Worm (Caenorhabditis elegans) whole organism, L4 larva: ENCODE measurements around the gene C35B1.2.
"Not testable (repeated sequence)": the region's sequence is repeated elsewhere in the genome, so short reads cannot be mapped to it uniquely, and the experiment has no call there.

ENCODE experiments used
- F37D6.2 ChIP-seq: sonication (generic microtip); optimal IDR thresholded peaks from 2 replicates; lab custom pipeline; 2016; ENCODE audit warnings: mild to moderate bottlenecking, missing genetic modification characterization, missing compliant biosample characterization
- R02D3.7 ChIP-seq: fragments of 150-350 bp; sonication (generic microtip); optimal IDR thresholded peaks from 3 replicates; lab custom pipeline; 2014; ENCODE audit warnings: missing biosample characterization, missing genetic modification characterization
- Y48G9A.11 ChIP-seq: fragments of 200-800 bp; sonication (Bioruptor generic); IDR thresholded peaks from 2 replicates; pipeline ENCODE4 v1.3.6; 2022; ENCODE audit warnings: missing genetic modification reagents, missing genetic modification characterization, missing compliant biosample characterization
- Y75B8A.6 ChIP-seq: fragments of 200-800 bp; sonication (Bioruptor generic); IDR thresholded peaks from 2 replicates; pipeline ENCODE4 v1.3.6; 2022; ENCODE audit warnings: missing genetic modification reagents, missing genetic modification characterization, missing compliant biosample characterization
- ZK546.5 ChIP-seq, 2 experiments: sonication (generic microtip); optimal IDR thresholded peaks; 2 replicates each; lab custom pipeline; 2017; ENCODE audit warnings: missing biosample characterization in 2 of 2, missing genetic modification characterization in 2 of 2
- ceh-32 ChIP-seq: sonication (generic microtip); optimal IDR thresholded peaks from 2 replicates; lab custom pipeline; 2016; ENCODE audit warnings: mild to moderate bottlenecking, missing genetic modification characterization, missing compliant biosample characterization; ENCODE audit not compliant: poor library complexity
- ceh-44 ChIP-seq: fragments of 200-800 bp; sonication (Bioruptor generic); IDR thresholded peaks from 2 replicates; pipeline ENCODE4 v1.3.6; 2022; ENCODE audit warnings: missing genetic modification reagents, missing genetic modification characterization, missing compliant biosample characterization
- ctbp-1 ChIP-seq: fragments of 200-800 bp; sonication (Bioruptor generic); IDR thresholded peaks from 2 replicates; pipeline ENCODE4 v1.3.6; 2022; ENCODE audit warnings: missing genetic modification reagents, missing genetic modification characterization, missing compliant biosample characterization
- daf-12 ChIP-seq: fragments of 150-350 bp; optimal IDR thresholded peaks from 2 replicates; lab custom pipeline; 2014; ENCODE audit warnings: missing biosample characterization, missing genetic modification reagents, missing genetic modification characterization
- dmd-6 ChIP-seq: fragments of 200-800 bp; sonication (Bioruptor generic); IDR thresholded peaks from 2 replicates; pipeline ENCODE4 v1.3.6; 2022; ENCODE audit warnings: missing genetic modification reagents, missing genetic modification characterization, missing compliant biosample characterization
- dve-1 ChIP-seq: sonication (generic microtip); optimal IDR thresholded peaks from 2 replicates; lab custom pipeline; 2017; ENCODE audit warnings: antibody characterized with exemption, mild to moderate bottlenecking, missing genetic modification characterization, missing compliant biosample characterization; ENCODE audit not compliant: insufficient read depth
- egl-43 ChIP-seq: fragments of 200-800 bp; sonication (Bioruptor generic); IDR thresholded peaks from 2 replicates; pipeline ENCODE4 v1.3.6; 2022; ENCODE audit warnings: missing genetic modification reagents, missing genetic modification characterization, missing compliant biosample characterization
- hlh-11 ChIP-seq: fragments of 200-800 bp; sonication (Bioruptor generic); optimal IDR thresholded peaks from 2 replicates; lab custom pipeline; 2018; ENCODE audit warnings: mild to moderate bottlenecking, missing genetic modification characterization, missing compliant biosample characterization
- hmg-1.1 ChIP-seq: fragments of 200-800 bp; sonication (Bioruptor generic); IDR thresholded peaks from 2 replicates; pipeline ENCODE4 v1.3.6; 2022; ENCODE audit warnings: missing genetic modification reagents, missing genetic modification characterization, missing compliant biosample characterization
- lin-1 ChIP-seq: fragments of 200-800 bp; sonication (Bioruptor generic); IDR thresholded peaks from 2 replicates; pipeline ENCODE4 v1.3.6; 2022; ENCODE audit warnings: missing genetic modification reagents, missing genetic modification characterization, missing compliant biosample characterization
- lin-29 ChIP-seq: fragments of 200-800 bp; sonication (Bioruptor generic); IDR thresholded peaks from 2 replicates; pipeline ENCODE4 v1.3.6; 2022; ENCODE audit warnings: missing genetic modification reagents, missing genetic modification characterization, missing compliant biosample characterization
- lir-3 ChIP-seq: sonication (generic microtip); optimal IDR thresholded peaks from 2 replicates; lab custom pipeline; 2016; ENCODE audit warnings: mild to moderate bottlenecking, missing genetic modification characterization, missing compliant biosample characterization
- lsy-2 ChIP-seq, 2 experiments: fragments of 150-350 bp in 1 of 2; sonication (generic microtip) in 1 of 2; optimal IDR thresholded peaks; 2 replicates each; lab custom pipeline; 2014 to 2017; ENCODE audit warnings: missing biosample characterization in 2 of 2, missing genetic modification characterization in 2 of 2
- madf-5 ChIP-seq, 2 experiments: fragments of 200-800 bp; sonication (Bioruptor generic); IDR thresholded peaks; 2 replicates each; pipeline ENCODE4 v1.3.6; 2022; ENCODE audit warnings: missing compliant biosample characterization in 2 of 2, missing genetic modification characterization in 2 of 2
- mes-2 ChIP-seq: sonication (generic microtip); optimal IDR thresholded peaks from 2 replicates; lab custom pipeline; 2016; ENCODE audit warnings: missing genotype, mild to moderate bottlenecking, missing genetic modification characterization, missing compliant biosample characterization; ENCODE audit not compliant: poor library complexity, severe bottlenecking
- mxl-3 ChIP-seq: fragments of 200-800 bp; sonication (Bioruptor generic); optimal IDR thresholded peaks from 2 replicates; lab custom pipeline; 2018; ENCODE audit warnings: mild to moderate bottlenecking, missing genetic modification characterization, missing compliant biosample characterization
- nhr-10 ChIP-seq: fragments of 150-350 bp; optimal IDR thresholded peaks from 2 replicates; lab custom pipeline; 2014; ENCODE audit warnings: missing biosample characterization, missing genetic modification characterization
- nhr-102 ChIP-seq: sonication (generic microtip); optimal IDR thresholded peaks from 2 replicates; lab custom pipeline; 2016; ENCODE audit warnings: mild to moderate bottlenecking, missing genetic modification characterization, moderate library complexity, missing compliant biosample characterization
- nhr-237 ChIP-seq: sonication (generic microtip); optimal IDR thresholded peaks from 2 replicates; lab custom pipeline; 2017; ENCODE audit warnings: missing biosample characterization, missing genetic modification characterization
- nhr-28 ChIP-seq: fragments of 150-350 bp; optimal IDR thresholded peaks from 2 replicates; lab custom pipeline; 2014; ENCODE audit warnings: missing biosample characterization, missing genetic modification characterization
- nhr-6 ChIP-seq: fragments of 150-350 bp; optimal IDR thresholded peaks from 2 replicates; lab custom pipeline; 2014; ENCODE audit warnings: missing biosample characterization, missing genetic modification characterization
- nhr-77 ChIP-seq: fragments of 150-350 bp; optimal IDR thresholded peaks from 2 replicates; lab custom pipeline; 2014; ENCODE audit warnings: missing biosample characterization, missing genetic modification characterization
- pha-4 ChIP-seq, 2 experiments: fragments of 150-350 bp in 1 of 2; fragments of 200-800 bp in 1 of 2; sonication (Bioruptor generic) in 1 of 2; IDR thresholded peaks in 1 of 2; optimal IDR thresholded peaks in 1 of 2; 2 replicates each; pipeline versions ENCODE4 v1.3.6 to Lab custom; 2014 to 2022; ENCODE audit warnings: missing genetic modification characterization in 2 of 2, missing genetic modification reagents in 2 of 2, missing biosample characterization in 1 of 2, missing compliant biosample characterization in 1 of 2
- php-3 ChIP-seq: fragments of 200-800 bp; sonication (Bioruptor generic); IDR thresholded peaks from 2 replicates; pipeline ENCODE4 v1.3.6; 2022; ENCODE audit warnings: missing genetic modification reagents, missing genetic modification characterization, missing compliant biosample characterization
- pqm-1 ChIP-seq: sonication (generic microtip); optimal IDR thresholded peaks from 2 replicates; lab custom pipeline; 2017; ENCODE audit warnings: missing biosample characterization, missing genetic modification characterization
- snpc-1.2 ChIP-seq: fragments of 200-800 bp; sonication (Bioruptor generic); IDR thresholded peaks from 2 replicates; pipeline ENCODE4 v1.3.6; 2022; ENCODE audit warnings: missing genetic modification reagents, missing genetic modification characterization, missing compliant biosample characterization
- unc-62 ChIP-seq, 3 experiments: fragments of 150-350 bp in 1 of 3; sonication (generic microtip); optimal IDR thresholded peaks in 2 of 3; peaks in 1 of 3; 1 replicate in 1 of 3; 2 replicates in 2 of 3; lab custom pipeline; 2014 to 2017; ENCODE audit warnings: missing biosample characterization in 3 of 3, missing genetic modification characterization in 3 of 3, missing genetic modification reagents in 3 of 3, missing genotype in 1 of 3
- zfp-2 ChIP-seq: sonication (generic microtip); optimal IDR thresholded peaks from 2 replicates; lab custom pipeline; 2016; ENCODE audit warnings: mild to moderate bottlenecking, missing genetic modification characterization, missing compliant biosample characterization
- zfp-3 ChIP-seq: fragments of 200-800 bp; sonication (Bioruptor generic); conservative IDR thresholded peaks from 2 replicates; pipeline ENCODE4 v1.3.6; 2022; ENCODE audit warnings: missing genetic modification reagents, missing genetic modification characterization, missing compliant biosample characterization

The C35B1.2 gene

ce11 chrIV:4142986-4143385, 57.0 kb downstream of the C35B1.2 start, which contains the start of gene F49F1.12:
Gene F49F1.12, minus strand, starts transcription at chrIV:4143086.
- not testable (repeated sequence) for TF ChIP-seq lsy-2 (tag; optimal IDR thresholded peaks at IDR 0.05; lab: Kevin White, UChicago); ctbp-1 (GFP tag; lab: Robert Waterston, UW); mes-2 (tag; lab: Kevin White, UChicago)
- TF ChIP-seq, all 104 proteins: peak for 0; not testable (repeated sequence) for 104

DNA sequence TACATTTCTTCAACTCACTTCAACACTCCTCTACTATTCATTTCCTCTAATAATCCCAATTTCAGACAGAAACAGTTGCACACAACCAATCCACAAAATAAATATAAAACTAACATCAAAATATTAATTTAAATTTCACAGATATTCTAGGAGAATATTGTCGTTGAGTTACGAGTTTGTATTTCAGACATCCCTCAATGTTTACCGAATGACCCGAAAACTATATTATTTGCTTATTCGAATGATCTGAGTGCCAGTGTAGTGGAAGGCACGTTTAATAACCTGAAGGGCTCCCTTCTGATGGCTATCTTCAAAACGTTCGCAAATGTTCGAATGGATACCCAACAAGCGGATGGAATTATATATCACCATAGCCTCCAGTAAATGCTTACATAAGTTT, 58.8 kb downstream of the C35B1.2 start, which contains the start of gene R07C12.3:
Gene R07C12.3 (plus strand): TSS at position 301 of the 400 bp plus-strand sequence.
- TF ChIP-seq unc-62 (GFP tag; optimal IDR thresholded peaks at IDR 0.05 in 1 of 2; lab: Kevin White, UChicago): peak in 1 of 2 experiments; percentile 36
- TF ChIP-seq unc-62 (tag; optimal IDR thresholded peaks at IDR 0.05; lab: Kevin White, UChicago): no peak
- no peak for TF ChIP-seq lir-3 (tag; lab: Kevin White, UChicago)

DNA sequence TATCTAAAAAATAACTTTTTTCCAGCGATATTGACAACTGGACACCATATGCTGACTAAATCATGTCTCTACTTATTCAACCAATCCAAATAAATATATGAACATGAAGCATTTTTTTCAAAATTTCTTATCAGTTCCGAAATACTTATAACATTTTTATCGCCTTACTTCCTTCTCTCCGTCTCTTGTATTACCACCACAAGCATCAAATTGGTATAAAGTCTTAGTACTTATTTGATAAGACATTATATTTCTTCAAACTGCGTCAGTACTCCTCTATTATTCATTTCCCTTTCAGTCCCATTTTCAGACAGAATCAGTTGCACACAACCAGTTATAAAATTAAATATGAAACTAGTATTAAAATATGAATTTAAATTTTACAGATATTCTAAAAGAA, 61.9 kb downstream of the C35B1.2 start:
- TF ChIP-seq lin-1 (GFP tag; lab: Robert Waterston, UW): no peak; the same call in 1 of the 2 replicates
- peak; percentile 70 for TF ChIP-seq dmd-6 (GFP tag; lab: Robert Waterston, UW)
- no peak for TF ChIP-seq Y75B8A.6 (GFP tag; lab: Robert Waterston, UW)
- TF ChIP-seq daf-12 (tag; lab: Kevin White, UChicago): no peak
- peak; percentile 40 for TF ChIP-seq dve-1 (tag; lab: Kevin White, UChicago)
- peak; percentile 62; the same call in 1 of the 2 replicates for TF ChIP-seq php-3 (GFP tag; lab: Robert Waterston, UW)
- peak; percentile 75 for TF ChIP-seq nhr-77
- peak; percentile 41 for TF ChIP-seq hlh-11 (tag; lab: Kevin White, UChicago)
- peak; percentile 76 for TF ChIP-seq nhr-28 (tag; lab: Kevin White, UChicago)
- peak; percentile 93 for TF ChIP-seq pqm-1 (tag; lab: Kevin White, UChicago)

DNA sequence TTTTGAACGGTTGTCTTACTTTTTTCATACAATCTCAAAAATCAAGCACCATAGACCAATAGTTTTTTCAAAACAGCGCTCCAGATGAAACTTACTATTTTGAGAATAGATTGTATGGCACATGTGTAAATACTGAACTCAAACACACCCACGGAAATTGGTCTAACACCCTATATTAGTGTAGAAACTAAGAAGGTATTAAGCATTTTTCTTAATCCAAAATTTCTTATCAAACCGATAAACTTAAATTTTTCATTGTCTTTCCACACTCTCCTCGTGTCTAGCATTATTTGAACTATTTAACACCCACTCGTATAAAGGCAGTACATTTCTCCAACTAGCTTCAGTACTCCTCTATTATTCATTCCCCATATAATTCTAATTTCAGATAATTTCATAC, 64.1 kb downstream of the C35B1.2 start:
- TF ChIP-seq mxl-3 (GFP tag; lab: Kevin White, UChicago) (no peak), pqm-1 (tag; lab: Kevin White, UChicago) (peak; percentile 27), dmd-6 (GFP tag; lab: Robert Waterston, UW) (peak; percentile 16; the same call in 1 of the 2 replicates)

DNA sequence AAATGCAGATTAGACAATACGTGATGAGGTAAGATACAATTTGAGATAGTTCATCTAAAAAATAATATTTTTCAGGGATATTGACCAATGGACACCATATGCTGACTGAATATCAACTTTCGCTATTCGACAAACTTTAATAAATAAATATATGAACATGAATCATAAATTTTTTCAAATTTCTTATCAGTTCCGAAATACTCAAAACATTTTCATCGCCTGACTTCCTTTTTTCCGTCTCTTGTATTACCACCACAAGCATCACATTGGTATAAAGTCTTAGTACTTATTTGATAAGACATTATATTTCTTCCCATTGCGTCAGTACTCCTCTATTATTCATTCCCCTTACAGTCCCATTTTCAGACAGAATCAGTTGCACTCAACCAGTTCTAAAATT, 66.1 kb downstream of the C35B1.2 start, which contains the start of the genes K08D10.10 and R07C12.1:
Gene K08D10.10 (plus strand): TSS at position 93 of the 400 bp plus-strand sequence.
Gene R07C12.1 (plus strand): TSS at position 314 of the 400 bp plus-strand sequence.
- TF ChIP-seq nhr-28 (tag; lab: Kevin White, UChicago) (peak; percentile 14), nhr-6 (tag; lab: Kevin White, UChicago) (no peak), Y48G9A.11 (GFP tag; lab: Robert Waterston, UW) (no peak), pha-4 (GFP tag; IDR thresholded peaks at IDR 0.05; lab: Robert Waterston, UW) (no peak), pha-4 (tag; optimal IDR thresholded peaks at IDR 0.05; lab: Kevin White, UChicago) (no peak), R02D3.7 (tag; lab: Kevin White, UChicago) (no peak), nhr-102 (tag; lab: Kevin White, UChicago) (no peak), lin-29 (GFP tag; lab: Robert Waterston, UW) (no peak), mxl-3 (GFP tag; lab: Kevin White, UChicago) (no peak), lsy-2 (tag; optimal IDR thresholded peaks at IDR 0.05; lab: Kevin White, UChicago) (no peak), zfp-3 (GFP tag; lab: Robert Waterston, UW) (no peak), hlh-11 (tag; lab: Kevin White, UChicago) (peak; percentile 1), ceh-44 (GFP tag; lab: Robert Waterston, UW) (no peak), madf-5 (GFP tag; IDR thresholded peaks at IDR 0.05; lab: Robert Waterston, UW) (no peak), zfp-2 (tag; lab: Kevin White, UChicago) (no peak), hmg-1.1 (GFP tag; lab: Robert Waterston, UW) (no peak), ceh-32 (tag; lab: Kevin White, UChicago) (no peak), egl-43 (GFP tag; lab: Robert Waterston, UW) (no peak), pqm-1 (tag; lab: Kevin White, UChicago) (peak; percentile 6), nhr-237 (tag; lab: Kevin White, UChicago) (no peak), F37D6.2 (tag; lab: Kevin White, UChicago) (no peak), snpc-1.2 (no peak), nhr-10 (tag; lab: Kevin White, UChicago) (no peak), ZK546.5 (tag; optimal IDR thresholded peaks at IDR 0.05; lab: Kevin White, UChicago) (no peak)
